Worm (Caenorhabditis elegans) whole organism, midembryonic: ENCODE results near the gene pri-1.

ENCODE experiments used
- T22C8.4 ChIP-seq: fragments of 200-800 bp; sonication (Bioruptor generic); IDR thresholded peaks from 2 replicates; pipeline ENCODE4 v1.3.6; 2022; ENCODE audit warnings: missing genetic modification characterization, missing compliant biosample characterization
- cog-1 ChIP-seq: sonication (generic microtip); optimal IDR thresholded peaks from 2 replicates; lab custom pipeline; 2016; ENCODE audit warnings: missing genetic modification characterization, missing compliant biosample characterization
- flt-1 ChIP-seq: fragments of 200-800 bp; sonication (Bioruptor generic); IDR thresholded peaks from 2 replicates; pipeline ENCODE4 v1.3.6; 2022; ENCODE audit warnings: missing genetic modification characterization, missing compliant biosample characterization
- klf-2 ChIP-seq: fragments of 200-800 bp; sonication (Bioruptor generic); conservative IDR thresholded peaks from 2 replicates; pipeline ENCODE4 v1.3.6; 2022; ENCODE audit warnings: missing genetic modification reagents, missing genetic modification characterization, missing compliant biosample characterization
- med-1 ChIP-seq: sonication (generic microtip); optimal IDR thresholded peaks from 2 replicates; lab custom pipeline; 2017; ENCODE audit warnings: missing genetic modification characterization, mild to moderate bottlenecking, missing compliant biosample characterization, antibody characterized with exemption, missing genetic modification reagents; ENCODE audit not compliant: insufficient read depth
- ref-1 ChIP-seq: fragments of 200-800 bp; sonication (Bioruptor generic); conservative IDR thresholded peaks from 2 replicates; pipeline ENCODE4 v1.3.6; 2022; ENCODE audit warnings: missing genetic modification reagents, missing genetic modification characterization, missing compliant biosample characterization
- tab-1 ChIP-seq: fragments of 200-800 bp; sonication (Bioruptor generic); IDR thresholded peaks from 2 replicates; pipeline ENCODE4 v1.3.6; 2022; ENCODE audit warnings: missing genetic modification characterization, missing compliant biosample characterization
- ztf-23 ChIP-seq: fragments of 200-800 bp; sonication (Bioruptor generic); IDR thresholded peaks from 2 replicates; pipeline ENCODE4 v1.3.6; 2022; ENCODE audit warnings: missing genetic modification reagents, missing genetic modification characterization, missing compliant biosample characterization
- ztf-29 ChIP-seq: fragments of 200-800 bp; sonication (Bioruptor generic); IDR thresholded peaks from 2 replicates; pipeline ENCODE4 v1.3.6; 2022; ENCODE audit warnings: missing genetic modification reagents, missing genetic modification characterization, missing compliant biosample characterization

The pri-1 gene

ce11 chrIII:9639281-9640050, 25.4 kb upstream of the pri-1 start:
- TF ChIP-seq med-1 (GFP tag; lab: Kevin White, UChicago) (no peak), ztf-29 (GFP tag; lab: Robert Waterston, UW) (no peak)

ce11 chrIII:9638159-9638754, 24.2 kb upstream of the pri-1 start:
- no peak for TF ChIP-seq klf-2 (GFP tag; lab: Robert Waterston, UW)
- TF ChIP-seq T22C8.4 (GFP tag; lab: Robert Waterston, UW) = no peak
- TF ChIP-seq cog-1 (tag; lab: Kevin White, UChicago) = no peak
- no peak for TF ChIP-seq ref-1 (GFP tag; lab: Robert Waterston, UW)
- TF ChIP-seq flt-1 (GFP tag; lab: Robert Waterston, UW) = no peak
- no peak for TF ChIP-seq med-1 (GFP tag; lab: Kevin White, UChicago)
- TF ChIP-seq ztf-23 (GFP tag; lab: Robert Waterston, UW) = no peak
- no peak for TF ChIP-seq ztf-29 (GFP tag; lab: Robert Waterston, UW)
- no peak for TF ChIP-seq tab-1

ce11 chrIII:9637016-9637415, 22.9 kb upstream of the pri-1 start, which contains the start of gene gei-13:
Gene gei-13 (minus strand): TSS chrIII:9637116.
- TF ChIP-seq klf-2 (GFP tag; lab: Robert Waterston, UW) (no peak), T22C8.4 (GFP tag; lab: Robert Waterston, UW) (no peak), ref-1 (GFP tag; lab: Robert Waterston, UW) (no peak), flt-1 (GFP tag; lab: Robert Waterston, UW) (no peak), ztf-23 (GFP tag; lab: Robert Waterston, UW) (no peak)

ce11 chrIII:9631117-9631655, 17.1 kb upstream of the pri-1 start, which contains the start of gene ubc-7:
Gene ubc-7 (minus strand): TSS chrIII:9631167.
- TF ChIP-seq flt-1 (GFP tag; lab: Robert Waterston, UW) = no peak
- peak; percentile 55 for TF ChIP-seq cog-1 (tag; lab: Kevin White, UChicago)
- TF ChIP-seq med-1 (GFP tag; lab: Kevin White, UChicago) = no peak
- peak; percentile 13; the same call in 1 of the 2 replicates for TF ChIP-seq T22C8.4 (GFP tag; lab: Robert Waterston, UW)
- no peak for TF ChIP-seq ztf-29 (GFP tag; lab: Robert Waterston, UW)
- TF ChIP-seq tab-1 = no peak
- no peak for TF ChIP-seq klf-2 (GFP tag; lab: Robert Waterston, UW)
- TF ChIP-seq ztf-23 (GFP tag; lab: Robert Waterston, UW) = 0 out of 2 replicates have a peak, but pooled peaks have one; percentile 13
- TF ChIP-seq ref-1 (GFP tag; lab: Robert Waterston, UW) = no peak

- no peak for TF ChIP-seq ref-1 (GFP tag; lab: Robert Waterston, UW)
- TF ChIP-seq ztf-23 (GFP tag; lab: Robert Waterston, UW) = peak; percentile 74
- TF ChIP-seq med-1 (GFP tag; lab: Kevin White, UChicago) = peak; percentile 71
- TF ChIP-seq ztf-29 (GFP tag; lab: Robert Waterston, UW) = 0 out of 2 replicates have a peak, but pooled peaks have one; percentile 52
- TF ChIP-seq tab-1 = peak; percentile 67; the same call in 1 of the 2 replicates
- TF ChIP-seq klf-2 (GFP tag; lab: Robert Waterston, UW) = 0 out of 2 replicates have a peak, but pooled peaks have one; percentile 26
- peak; percentile 82 for TF ChIP-seq flt-1 (GFP tag; lab: Robert Waterston, UW)
- TF ChIP-seq cog-1 (tag; lab: Kevin White, UChicago) = no peak
- TF ChIP-seq T22C8.4 (GFP tag; lab: Robert Waterston, UW) = no peak
Measured at ce11 chrIII:9629855-9630254, 15.8 kb upstream of the pri-1 start, which contains the start of gene rpac-19. Gene rpac-19 (minus strand): TSS chrIII:9629885.

- TF ChIP-seq T22C8.4 (GFP tag; lab: Robert Waterston, UW) = no peak
- TF ChIP-seq ztf-29 (GFP tag; lab: Robert Waterston, UW) = no peak
- no peak for TF ChIP-seq flt-1 (GFP tag; lab: Robert Waterston, UW)
- TF ChIP-seq ztf-23 (GFP tag; lab: Robert Waterston, UW) = no peak
- TF ChIP-seq tab-1 = no peak
- TF ChIP-seq cog-1 (tag; lab: Kevin White, UChicago) = no peak
- no peak for TF ChIP-seq klf-2 (GFP tag; lab: Robert Waterston, UW)
- no peak for TF ChIP-seq ref-1 (GFP tag; lab: Robert Waterston, UW)
- TF ChIP-seq med-1 (GFP tag; lab: Kevin White, UChicago) = no peak
Measured at ce11 chrIII:9629054-9629453, 15.0 kb upstream of the pri-1 start, which contains the start of gene tbg-1. Gene tbg-1 (minus strand): TSS chrIII:9629154.

ce11 chrIII:9626602-9627001, 12.5 kb upstream of the pri-1 start:
- TF ChIP-seq med-1 (GFP tag; lab: Kevin White, UChicago) (no peak), klf-2 (GFP tag; lab: Robert Waterston, UW) (no peak), tab-1 (no peak), flt-1 (GFP tag; lab: Robert Waterston, UW) (no peak), ztf-29 (GFP tag; lab: Robert Waterston, UW) (no peak)

ce11 chrIII:9623460-9623859, 9.4 kb upstream of the pri-1 start:
- TF ChIP-seq tab-1 (no peak), flt-1 (GFP tag; lab: Robert Waterston, UW) (no peak), ztf-23 (GFP tag; lab: Robert Waterston, UW) (no peak), med-1 (GFP tag; lab: Kevin White, UChicago) (no peak), ztf-29 (GFP tag; lab: Robert Waterston, UW) (no peak), cog-1 (tag; lab: Kevin White, UChicago) (no peak), klf-2 (GFP tag; lab: Robert Waterston, UW) (no peak), T22C8.4 (GFP tag; lab: Robert Waterston, UW) (no peak), ref-1 (GFP tag; lab: Robert Waterston, UW) (no peak)
